Worm (Caenorhabditis elegans) whole organism, L4 larva: Measurements from ENCODE around the gene osm-8.

ENCODE experiments used
- D1046.2 ChIP-seq: fragments of 200-800 bp; sonication (Bioruptor generic); IDR thresholded peaks from 2 replicates; pipeline ENCODE4 v1.3.6; 2022; ENCODE audit warnings: missing genetic modification characterization, missing compliant biosample characterization
- F10B5.3 ChIP-seq: sonication (generic microtip); optimal IDR thresholded peaks from 2 replicates; lab custom pipeline; 2016; ENCODE audit warnings: mild to moderate bottlenecking, missing genetic modification characterization, missing compliant biosample characterization
- F37D6.2 ChIP-seq: sonication (generic microtip); optimal IDR thresholded peaks from 2 replicates; lab custom pipeline; 2016; ENCODE audit warnings: mild to moderate bottlenecking, missing genetic modification characterization, missing compliant biosample characterization
- T20F7.1 ChIP-seq: fragments of 200-800 bp; sonication (Bioruptor generic); optimal IDR thresholded peaks from 2 replicates; lab custom pipeline; 2018; ENCODE audit warnings: mild to moderate bottlenecking, missing genetic modification characterization, missing compliant biosample characterization
- Y75B8A.6 ChIP-seq: fragments of 200-800 bp; sonication (Bioruptor generic); IDR thresholded peaks from 2 replicates; pipeline ENCODE4 v1.3.6; 2022; ENCODE audit warnings: missing genetic modification reagents, missing genetic modification characterization, missing compliant biosample characterization
- ZK546.5 ChIP-seq, 2 experiments: sonication (generic microtip); optimal IDR thresholded peaks; 2 replicates each; lab custom pipeline; 2017; ENCODE audit warnings: missing biosample characterization in 2 of 2, missing genetic modification characterization in 2 of 2
- aha-1 ChIP-seq: fragments of 150-350 bp; peaks from one replicate; lab custom pipeline; 2014; ENCODE audit warnings: missing biosample characterization, missing genetic modification characterization
- ceh-28 ChIP-seq: fragments of 150-350 bp; optimal IDR thresholded peaks from 2 replicates; lab custom pipeline; 2014; ENCODE audit warnings: missing biosample characterization, missing genetic modification reagents, missing genetic modification characterization
- ceh-32 ChIP-seq: sonication (generic microtip); optimal IDR thresholded peaks from 2 replicates; lab custom pipeline; 2016; ENCODE audit warnings: mild to moderate bottlenecking, missing genetic modification characterization, missing compliant biosample characterization; ENCODE audit not compliant: poor library complexity
- ctbp-1 ChIP-seq: fragments of 200-800 bp; sonication (Bioruptor generic); IDR thresholded peaks from 2 replicates; pipeline ENCODE4 v1.3.6; 2022; ENCODE audit warnings: missing genetic modification reagents, missing genetic modification characterization, missing compliant biosample characterization
- daf-16 ChIP-seq, 3 experiments: sonication (generic microtip); optimal IDR thresholded peaks; 2 replicates each; lab custom pipeline; 2016 to 2017; ENCODE audit warnings: missing genetic modification characterization in 3 of 3, missing genetic modification reagents in 3 of 3, mild to moderate bottlenecking in 2 of 3, missing compliant biosample characterization in 2 of 3, missing biosample characterization in 1 of 3, moderate library complexity in 1 of 3
- dmd-6 ChIP-seq: fragments of 200-800 bp; sonication (Bioruptor generic); IDR thresholded peaks from 2 replicates; pipeline ENCODE4 v1.3.6; 2022; ENCODE audit warnings: missing genetic modification reagents, missing genetic modification characterization, missing compliant biosample characterization
- dve-1 ChIP-seq: sonication (generic microtip); optimal IDR thresholded peaks from 2 replicates; lab custom pipeline; 2017; ENCODE audit warnings: antibody characterized with exemption, mild to moderate bottlenecking, missing genetic modification characterization, missing compliant biosample characterization; ENCODE audit not compliant: insufficient read depth
- egl-27 ChIP-seq: sonication (generic microtip); optimal IDR thresholded peaks from 3 replicates; lab custom pipeline; 2017; ENCODE audit warnings: missing biosample characterization, missing genetic modification reagents, missing genetic modification characterization
- fkh-10 ChIP-seq: fragments of 150-350 bp; optimal IDR thresholded peaks from 2 replicates; lab custom pipeline; 2014; ENCODE audit warnings: missing biosample characterization, missing genetic modification reagents, missing genetic modification characterization
- hlh-11 ChIP-seq: fragments of 200-800 bp; sonication (Bioruptor generic); optimal IDR thresholded peaks from 2 replicates; lab custom pipeline; 2018; ENCODE audit warnings: mild to moderate bottlenecking, missing genetic modification characterization, missing compliant biosample characterization
- hlh-30 ChIP-seq: sonication (generic microtip); optimal IDR thresholded peaks from 2 replicates; lab custom pipeline; 2017; ENCODE audit warnings: antibody characterized with exemption, mild to moderate bottlenecking, missing genetic modification characterization, missing compliant biosample characterization; ENCODE audit not compliant: insufficient read depth
- lin-1 ChIP-seq: fragments of 200-800 bp; sonication (Bioruptor generic); IDR thresholded peaks from 2 replicates; pipeline ENCODE4 v1.3.6; 2022; ENCODE audit warnings: missing genetic modification reagents, missing genetic modification characterization, missing compliant biosample characterization
- lin-39 ChIP-seq: fragments of 150-350 bp; optimal IDR thresholded peaks from 2 replicates; lab custom pipeline; 2014; ENCODE audit warnings: missing biosample characterization, missing genetic modification reagents, missing genetic modification characterization
- mdl-1 ChIP-seq, 2 experiments: fragments of 150-350 bp in 1 of 2; sonication (generic microtip) in 1 of 2; optimal IDR thresholded peaks; 2 replicates each; lab custom pipeline; 2014 to 2017; ENCODE audit warnings: missing biosample characterization in 2 of 2, missing genetic modification characterization in 2 of 2
- mep-1 ChIP-seq: fragments of 150-350 bp; sonication (generic microtip); optimal IDR thresholded peaks from 3 replicates; lab custom pipeline; 2014; ENCODE audit warnings: missing biosample characterization, missing genetic modification characterization
- mxl-2 ChIP-seq: fragments of 200-800 bp; sonication (Bioruptor generic); conservative IDR thresholded peaks from 2 replicates; pipeline ENCODE4 v1.3.6; 2022; ENCODE audit warnings: missing genetic modification reagents, missing genetic modification characterization, missing compliant biosample characterization
- mxl-3 ChIP-seq: fragments of 200-800 bp; sonication (Bioruptor generic); optimal IDR thresholded peaks from 2 replicates; lab custom pipeline; 2018; ENCODE audit warnings: mild to moderate bottlenecking, missing genetic modification characterization, missing compliant biosample characterization
- nhr-28 ChIP-seq: fragments of 150-350 bp; optimal IDR thresholded peaks from 2 replicates; lab custom pipeline; 2014; ENCODE audit warnings: missing biosample characterization, missing genetic modification characterization
- nhr-41 ChIP-seq: fragments of 200-800 bp; sonication (Bioruptor generic); IDR thresholded peaks from 2 replicates; pipeline ENCODE4 v1.3.6; 2022; ENCODE audit warnings: missing genetic modification reagents, missing genetic modification characterization, missing compliant biosample characterization
- nhr-42 ChIP-seq: fragments of 200-800 bp; sonication (Bioruptor generic); IDR thresholded peaks from 2 replicates; pipeline ENCODE4 v1.3.6; 2022; ENCODE audit warnings: missing genetic modification characterization, missing compliant biosample characterization
- nhr-48 ChIP-seq: sonication (generic microtip); optimal IDR thresholded peaks from 2 replicates; lab custom pipeline; 2016; ENCODE audit warnings: mild to moderate bottlenecking, missing genetic modification characterization, missing compliant biosample characterization
- nhr-77 ChIP-seq: fragments of 150-350 bp; optimal IDR thresholded peaks from 2 replicates; lab custom pipeline; 2014; ENCODE audit warnings: missing biosample characterization, missing genetic modification characterization
- pha-4 ChIP-seq, 2 experiments: fragments of 150-350 bp in 1 of 2; fragments of 200-800 bp in 1 of 2; sonication (Bioruptor generic) in 1 of 2; IDR thresholded peaks in 1 of 2; optimal IDR thresholded peaks in 1 of 2; 2 replicates each; pipeline versions ENCODE4 v1.3.6 to Lab custom; 2014 to 2022; ENCODE audit warnings: missing genetic modification characterization in 2 of 2, missing genetic modification reagents in 2 of 2, missing biosample characterization in 1 of 2, missing compliant biosample characterization in 1 of 2
- php-3 ChIP-seq: fragments of 200-800 bp; sonication (Bioruptor generic); IDR thresholded peaks from 2 replicates; pipeline ENCODE4 v1.3.6; 2022; ENCODE audit warnings: missing genetic modification reagents, missing genetic modification characterization, missing compliant biosample characterization
- skn-1 ChIP-seq: fragments of 150-350 bp; optimal IDR thresholded peaks from 2 replicates; lab custom pipeline; 2014; ENCODE audit warnings: missing biosample characterization, missing genetic modification characterization
- snpc-4 ChIP-seq: fragments of 150-350 bp; optimal IDR thresholded peaks from 2 replicates; lab custom pipeline; 2014; ENCODE audit warnings: missing biosample characterization, missing genetic modification characterization
- spr-1 ChIP-seq: sonication (generic microtip); optimal IDR thresholded peaks from 2 replicates; lab custom pipeline; 2016; ENCODE audit warnings: mild to moderate bottlenecking, missing genetic modification characterization, missing compliant biosample characterization
- tra-1 ChIP-seq: fragments of 200-800 bp; sonication (Bioruptor generic); IDR thresholded peaks from 2 replicates; pipeline ENCODE4 v1.3.6; 2022; ENCODE audit warnings: missing genetic modification reagents, missing genetic modification characterization, missing compliant biosample characterization
- unc-62 ChIP-seq, 3 experiments: fragments of 150-350 bp in 1 of 3; sonication (generic microtip); optimal IDR thresholded peaks in 2 of 3; peaks in 1 of 3; 1 replicate in 1 of 3; 2 replicates in 2 of 3; lab custom pipeline; 2014 to 2017; ENCODE audit warnings: missing biosample characterization in 3 of 3, missing genetic modification characterization in 3 of 3, missing genetic modification reagents in 3 of 3, missing genotype in 1 of 3
- vab-7 ChIP-seq: fragments of 200-800 bp; sonication (Bioruptor generic); IDR thresholded peaks from 2 replicates; pipeline ENCODE4 v1.3.6; 2022; ENCODE audit warnings: missing genetic modification reagents, missing genetic modification characterization, missing compliant biosample characterization
- zag-1 ChIP-seq: fragments of 150-350 bp; optimal IDR thresholded peaks from 2 replicates; lab custom pipeline; 2014; ENCODE audit warnings: missing biosample characterization, missing genetic modification characterization
- zfp-3 ChIP-seq: fragments of 200-800 bp; sonication (Bioruptor generic); conservative IDR thresholded peaks from 2 replicates; pipeline ENCODE4 v1.3.6; 2022; ENCODE audit warnings: missing genetic modification reagents, missing genetic modification characterization, missing compliant biosample characterization
- ztf-7 ChIP-seq: fragments of 150-350 bp; optimal IDR thresholded peaks from 2 replicates; lab custom pipeline; 2014; ENCODE audit warnings: missing biosample characterization, missing genetic modification characterization

Gene osm-8

DNA sequence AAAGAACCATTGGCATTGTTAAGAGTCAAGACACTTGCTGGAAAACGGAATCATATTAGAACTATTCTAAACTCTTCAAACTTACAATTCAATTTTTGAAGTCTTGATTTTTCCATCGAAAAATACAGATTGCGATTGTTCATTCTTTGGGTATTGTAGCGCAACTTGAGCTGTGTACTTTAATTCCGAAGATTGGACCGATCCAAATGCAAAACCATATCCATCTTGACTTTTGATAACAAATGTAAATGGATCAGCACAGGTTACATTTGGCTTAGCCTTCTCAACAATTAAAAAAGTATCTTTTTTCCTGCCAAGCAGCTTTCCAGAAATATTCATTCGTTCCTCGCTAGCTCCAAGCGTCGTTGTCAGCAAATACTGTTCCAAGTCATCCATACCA lies 44.4 kb downstream of the osm-8 start:
- TF ChIP-seq ctbp-1 (GFP tag; lab: Robert Waterston, UW) (no peak), unc-62 (GFP tag; optimal IDR thresholded peaks at IDR 0.05 in 1 of 2; lab: Kevin White, UChicago) (peak in 1 of 2 experiments; percentile 96), unc-62 (tag; optimal IDR thresholded peaks at IDR 0.05; lab: Kevin White, UChicago) (no peak)

DNA sequence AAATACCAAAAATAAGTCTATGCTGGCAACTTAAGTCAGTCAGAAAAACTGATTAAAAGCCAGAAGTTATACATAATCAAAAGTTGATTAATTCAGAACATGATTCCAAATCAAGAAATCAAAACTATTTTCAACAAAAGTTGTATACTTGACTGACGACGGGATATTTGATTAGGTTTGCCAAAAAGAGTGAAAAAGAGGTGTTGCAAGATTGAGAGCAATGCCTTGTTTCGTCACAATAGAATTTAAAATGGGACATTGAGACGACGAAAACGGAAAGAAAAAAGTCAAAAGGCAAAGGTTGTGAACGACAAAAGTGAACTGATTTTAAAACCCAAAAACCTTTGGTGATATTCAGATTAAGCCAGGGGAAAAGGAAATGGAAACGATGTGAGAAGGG lies 46.3 kb downstream of the osm-8 start:
- TF ChIP-seq fkh-10 (GFP tag; lab: Kevin White, UChicago), result peak; percentile 92
- no peak for TF ChIP-seq mxl-2 (GFP tag; lab: Robert Waterston, UW)

DNA sequence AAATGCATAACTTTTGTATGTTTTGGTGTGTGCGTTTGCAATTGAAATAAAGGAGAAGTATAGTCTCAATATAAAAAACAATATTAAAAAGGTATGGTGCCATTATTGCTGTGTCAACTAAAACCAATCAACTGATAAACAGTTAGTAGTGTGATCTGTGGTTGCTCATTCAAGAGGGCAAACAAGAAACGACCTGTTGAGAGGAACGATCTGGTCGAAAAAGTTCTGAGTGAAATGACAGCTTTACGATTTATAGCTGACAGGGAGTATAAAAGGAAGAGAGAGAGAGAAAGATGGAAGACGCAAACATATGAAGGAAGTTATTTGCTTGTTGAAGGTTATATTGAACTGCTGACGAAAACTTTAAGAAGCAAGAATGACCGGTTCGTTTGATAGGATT lies 47.2 kb downstream of the osm-8 start:
- TF ChIP-seq pha-4 (GFP tag; IDR thresholded peaks at IDR 0.05; lab: Robert Waterston, UW) (no peak), pha-4 (tag; optimal IDR thresholded peaks at IDR 0.05; lab: Kevin White, UChicago) (no peak), ceh-28 (tag; lab: Kevin White, UChicago) (no peak), daf-16 (GFP tag; optimal IDR thresholded peaks at IDR 0.05; lab: Kevin White, UChicago) (no peak), daf-16 (tag; optimal IDR thresholded peaks at IDR 0.05; lab: Kevin White, UChicago) (peak; percentile 77), vab-7 (no peak), fkh-10 (GFP tag; lab: Kevin White, UChicago) (no peak), lin-1 (GFP tag; lab: Robert Waterston, UW) (no peak), dmd-6 (GFP tag; lab: Robert Waterston, UW) (peak; percentile 83), nhr-41 (GFP tag; lab: Robert Waterston, UW) (0 out of 2 replicates have a peak, but pooled peaks have one; percentile 34), ZK546.5 (tag; optimal IDR thresholded peaks at IDR 0.05; lab: Kevin White, UChicago) (no peak), D1046.2 (GFP tag; lab: Robert Waterston, UW) (no peak), dve-1 (tag; lab: Kevin White, UChicago) (peak; percentile 79), nhr-28 (tag; lab: Kevin White, UChicago) (peak; percentile 30), unc-62 (GFP tag; optimal IDR thresholded peaks at IDR 0.05 in 1 of 2; lab: Kevin White, UChicago) (peak in 1 of 2 experiments; percentile 94), unc-62 (tag; optimal IDR thresholded peaks at IDR 0.05; lab: Kevin White, UChicago) (no peak), spr-1 (tag; lab: Kevin White, UChicago) (no peak), snpc-4 (no peak), zag-1 (tag; lab: Kevin White, UChicago) (no peak), nhr-48 (tag; lab: Kevin White, UChicago) (peak; percentile 17), F37D6.2 (tag; lab: Kevin White, UChicago) (no peak), ztf-7 (tag; lab: Kevin White, UChicago) (no peak), php-3 (GFP tag; lab: Robert Waterston, UW) (peak; percentile 35; the same call in 1 of the 2 replicates), hlh-11 (peak; percentile 66), mdl-1 (tag; optimal IDR thresholded peaks at IDR 0.05; lab: Kevin White, UChicago) (peak in 1 of 2 experiments; percentile 33)
- TF ChIP-seq, all 104 proteins: peak for 10

DNA sequence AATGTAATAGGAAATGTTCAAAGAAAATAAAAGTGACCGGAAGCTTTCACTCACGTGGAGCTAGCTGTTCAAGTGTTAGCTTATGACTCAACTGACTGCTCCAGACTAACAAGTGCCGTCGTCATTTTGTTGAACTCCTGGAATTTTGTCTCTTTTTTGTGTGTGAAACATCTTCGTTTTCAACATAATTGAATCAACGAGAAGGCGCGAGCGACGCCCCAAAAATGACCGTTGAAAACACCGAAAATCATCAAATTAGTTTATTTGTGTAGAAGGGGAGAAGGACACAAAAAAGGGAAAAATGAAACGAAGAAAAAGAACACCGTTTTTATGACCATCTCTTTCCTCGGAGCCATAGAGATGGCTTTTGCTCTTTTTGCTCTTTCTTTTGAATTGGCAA lies 49.8 kb downstream of the osm-8 start, which contains the start of gene ZK1290.14:
Gene ZK1290.14 (minus strand): TSS at position 139 of the 400 bp plus-strand sequence.
- peak; percentile 68 for TF ChIP-seq aha-1
- TF ChIP-seq skn-1 (tag; lab: Kevin White, UChicago), result no peak
- TF ChIP-seq, all 104 proteins: peak for 1

DNA sequence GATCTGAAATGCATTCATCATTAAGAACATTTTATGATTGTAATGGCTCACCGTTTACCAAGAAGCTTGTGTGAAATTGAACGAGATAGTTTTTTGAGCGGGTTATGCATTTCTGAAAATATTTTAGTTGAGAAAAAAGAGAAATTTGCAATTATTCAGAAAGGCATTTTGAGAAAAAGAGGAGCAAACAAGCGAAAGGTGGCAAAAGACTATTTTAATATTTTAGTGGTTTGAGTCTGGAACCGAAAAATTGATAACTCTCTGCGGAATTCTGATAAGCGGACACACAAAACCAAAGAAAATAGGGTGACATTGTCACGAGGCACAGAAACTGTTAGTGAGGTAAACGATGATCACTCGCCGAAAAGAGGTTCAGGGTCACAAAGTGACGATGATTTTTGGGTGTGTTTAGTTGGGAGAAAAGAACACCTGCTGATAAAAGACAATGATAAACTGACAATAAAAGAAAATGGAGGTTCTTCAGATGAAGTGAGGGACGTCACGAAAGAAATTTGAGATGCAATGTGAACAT lies 50.4 kb downstream of the osm-8 start:
- TF ChIP-seq tra-1, result peak; percentile 68
- TF ChIP-seq hlh-30 (tag; lab: Kevin White, UChicago), result peak; percentile 87
- TF ChIP-seq egl-27 (tag; lab: Kevin White, UChicago), result no peak
- TF ChIP-seq unc-62 (GFP tag; optimal IDR thresholded peaks at IDR 0.05 in 1 of 2; lab: Kevin White, UChicago), result peak in 1 of 2 experiments; percentile 98
- TF ChIP-seq unc-62 (tag; optimal IDR thresholded peaks at IDR 0.05; lab: Kevin White, UChicago), result no peak
- peak; percentile 31 for TF ChIP-seq mxl-3
- TF ChIP-seq mep-1, result peak; percentile 55
- 0 out of 2 replicates have a peak, but pooled peaks have one; percentile 20 for TF ChIP-seq nhr-42
- TF ChIP-seq lin-39 (tag; lab: Kevin White, UChicago), result no peak
- no peak for TF ChIP-seq F10B5.3 (tag; lab: Kevin White, UChicago)
- TF ChIP-seq nhr-77, result peak; percentile 78
- TF ChIP-seq mdl-1 (tag; optimal IDR thresholded peaks at IDR 0.05; lab: Kevin White, UChicago), result peak in 1 of 2 experiments; percentile 81
- peak; percentile 34 for TF ChIP-seq T20F7.1
- TF ChIP-seq zfp-3 (GFP tag; lab: Robert Waterston, UW), result 0 out of 2 replicates have a peak, but pooled peaks have one; percentile 28
- TF ChIP-seq lin-1 (GFP tag; lab: Robert Waterston, UW), result peak; percentile 84
- no peak for TF ChIP-seq Y75B8A.6 (GFP tag; lab: Robert Waterston, UW)
- peak; percentile 88 for TF ChIP-seq nhr-28 (tag; lab: Kevin White, UChicago)
- TF ChIP-seq nhr-41 (GFP tag; lab: Robert Waterston, UW), result peak; percentile 42; the same call in 1 of the 2 replicates
- peak; percentile 91 for TF ChIP-seq dve-1 (tag; lab: Kevin White, UChicago)
- peak; percentile 74 for TF ChIP-seq php-3 (GFP tag; lab: Robert Waterston, UW)
- no peak for TF ChIP-seq ceh-32 (tag; lab: Kevin White, UChicago)
